Fruit fly (Drosophila melanogaster): ENCODE results near the gene nub.
A peak's percentile ranks its signal among the peaks of the same experiment; 100 is the strongest.

The nub gene

DNA sequence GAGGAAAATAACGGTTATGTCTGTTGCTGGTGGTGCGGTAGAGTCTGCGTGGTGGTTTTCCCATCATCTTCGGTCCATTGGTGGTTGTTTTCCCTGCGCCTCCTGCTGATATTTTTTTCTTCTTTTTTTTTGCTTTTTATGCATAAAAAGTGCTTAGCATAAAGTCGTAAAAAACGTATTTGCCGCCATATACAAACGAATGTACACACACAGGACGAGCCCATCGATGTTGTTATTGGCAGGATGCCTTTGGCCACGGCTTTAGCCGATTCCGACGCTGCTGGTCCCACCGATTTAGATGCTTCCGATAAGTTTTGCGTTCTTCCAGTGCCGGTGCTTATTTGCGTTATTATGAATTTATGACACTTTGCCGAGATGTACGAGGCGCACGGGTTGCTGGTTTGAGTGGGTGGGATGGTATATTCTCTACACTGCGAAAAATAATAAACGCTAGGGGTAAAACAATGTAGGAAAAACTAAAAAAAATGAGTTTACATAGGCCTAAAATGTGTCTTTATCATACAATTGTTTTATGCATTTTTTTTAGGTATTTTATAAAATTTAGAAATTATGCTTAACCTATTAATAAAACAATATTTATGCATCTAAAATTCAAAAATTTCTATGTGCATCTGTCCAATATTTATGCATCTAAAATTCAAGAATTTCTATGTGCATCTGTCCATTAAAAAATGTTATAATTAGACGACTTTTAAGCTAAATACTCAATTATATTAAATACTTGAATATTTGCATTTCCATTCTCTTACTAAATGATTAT lies 20.3 kb upstream of the nub start (continued):
- TF ChIP-seq D (optimal IDR thresholded peaks at IDR 0.05) (no peak), D (GFP tag; optimal IDR thresholded peaks at IDR 0.05) (no peak), Doc3 (GFP tag; IDR thresholded peaks at IDR 0.05; ENCODE audit: partially characterized antibody) (no peak), ERR (GFP tag; optimal IDR thresholded peaks at IDR 0.05) (no peak), unpg (GFP tag; optimal IDR thresholded peaks at IDR 0.05) (peak; percentile 5), CG11695 (GFP tag; IDR thresholded peaks at IDR 0.05) (no peak), CG30403 (GFP tag; optimal IDR thresholded peaks at IDR 0.05) (peak; percentile 2), CG12236 (GFP tag; optimal IDR thresholded peaks at IDR 0.05) (no peak), nmo (GFP tag; optimal IDR thresholded peaks at IDR 0.05) (peak; percentile 29), aop (GFP tag; IDR thresholded peaks at IDR 0.05) (no peak), HLHmδ (GFP tag; optimal IDR thresholded peaks at IDR 0.05) (no peak), emc (GFP tag; optimal IDR thresholded peaks at IDR 0.05) (no peak), CG17186 (GFP tag; optimal IDR thresholded peaks at IDR 0.05) (no peak), wek (GFP tag; optimal IDR thresholded peaks at IDR 0.05) (no peak)

DNA sequence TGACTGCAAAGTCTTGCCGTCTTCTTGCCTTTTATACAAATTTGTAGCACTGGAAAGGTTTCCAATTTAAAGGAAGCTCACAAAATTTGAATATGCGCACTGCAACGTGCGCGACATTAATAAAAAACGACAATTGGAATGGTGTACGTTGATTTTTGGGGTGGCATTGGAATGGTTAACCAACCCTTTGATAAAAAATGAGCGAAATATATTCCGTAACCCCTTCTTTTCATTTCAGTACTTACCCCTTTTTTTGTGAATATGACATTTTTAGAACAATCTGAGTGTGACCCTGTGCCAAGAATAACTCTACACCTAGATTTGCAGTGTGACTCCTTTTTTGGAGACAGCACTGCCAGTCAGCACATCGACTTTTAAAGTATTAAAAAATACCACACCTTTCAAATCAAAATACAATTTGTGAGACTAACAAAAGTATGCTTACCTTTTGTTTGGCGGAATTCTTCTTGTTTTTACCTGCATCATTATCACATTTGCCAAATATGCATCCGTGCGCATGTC lies 12.4 kb upstream of the nub start:
- TF ChIP-seq sqz (GFP tag; optimal IDR thresholded peaks at IDR 0.05) (peak; percentile 67), crc (GFP tag; optimal IDR thresholded peaks at IDR 0.05) (no peak), ewg (GFP tag; optimal IDR thresholded peaks at IDR 0.05) (peak; percentile 38), CG10209 (GFP tag; optimal IDR thresholded peaks at IDR 0.05) (no peak), pita (GFP tag; optimal IDR thresholded peaks at IDR 0.05) (no peak), CG14710 (tag; optimal IDR thresholded peaks at IDR 0.05) (peak; percentile 79), stwl (tag; optimal IDR thresholded peaks at IDR 0.05) (peak; percentile 92), Nf-YC (tag; optimal IDR thresholded peaks at IDR 0.05) (peak; percentile 7), CG15514 (GFP tag; optimal IDR thresholded peaks at IDR 0.05) (peak; percentile 82), Scr (GFP tag; IDR thresholded peaks at IDR 0.05; ENCODE audit: partially characterized antibody) (no peak), seq (GFP tag; IDR thresholded peaks at IDR 0.05) (peak; percentile 54; the same call in 1 of the 2 replicates), CG7745 (tag; optimal IDR thresholded peaks at IDR 0.05) (no peak), gfzf (GFP tag; optimal IDR thresholded peaks at IDR 0.05) (peak; percentile 44), CG11695 (GFP tag; IDR thresholded peaks at IDR 0.05) (0 out of 3 replicates have a peak, but pooled peaks have one; percentile 37), sens (GFP tag) (no peak), CTCF (GFP tag; optimal IDR thresholded peaks at IDR 0.05) (peak; percentile 26)

DNA sequence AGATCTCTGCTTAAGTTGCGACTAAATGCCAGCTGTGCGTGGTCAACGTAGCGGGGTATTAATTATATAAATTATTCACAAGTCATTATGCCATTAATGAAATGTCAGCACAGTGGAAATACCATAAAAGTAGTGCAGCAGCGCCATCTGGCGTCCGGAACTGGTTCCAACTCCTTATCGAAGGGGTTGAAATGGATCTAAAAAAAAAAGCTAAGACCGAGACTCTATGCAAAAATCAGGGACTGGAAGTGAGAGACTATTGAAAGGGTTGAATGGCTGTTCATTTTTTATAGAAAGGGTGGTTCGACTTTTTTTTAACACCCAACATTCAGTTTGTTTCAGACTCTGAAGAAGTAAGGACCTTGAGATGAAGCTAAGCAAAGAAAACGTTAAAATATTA lies 8.3 kb upstream of the nub start:
- TF ChIP-seq CG15514 (GFP tag; optimal IDR thresholded peaks at IDR 0.05) (peak; percentile 97), seq (GFP tag; IDR thresholded peaks at IDR 0.05) (peak; percentile 52; the same call in 1 of the 2 replicates), sqz (GFP tag; optimal IDR thresholded peaks at IDR 0.05) (peak; percentile 78), ewg (GFP tag; optimal IDR thresholded peaks at IDR 0.05) (peak; percentile 16), HLH54F (GFP tag; optimal IDR thresholded peaks at IDR 0.05) (no peak), schlank (tag; optimal IDR thresholded peaks at IDR 0.05) (no peak), CTCF (GFP tag; optimal IDR thresholded peaks at IDR 0.05) (peak; percentile 87), stwl (tag; optimal IDR thresholded peaks at IDR 0.05) (peak; percentile 16), pnt (GFP tag; optimal IDR thresholded peaks at IDR 0.05) (no peak), E2f2 (GFP tag; IDR thresholded peaks at IDR 0.05) (no peak), CG13287 (GFP tag; IDR thresholded peaks at IDR 0.05; ENCODE audit: partially characterized antibody) (no peak), tin (GFP tag; optimal IDR thresholded peaks at IDR 0.05) (no peak), pros (GFP tag; optimal IDR thresholded peaks at IDR 0.05) (peak; percentile 3)
